Worm (Caenorhabditis elegans) whole organism, late embryonic: ENCODE data around the gene F09G8.10.
A peak's percentile ranks its signal among the peaks of the same experiment; 100 is the strongest.

ENCODE experiments used
- C08G9.2 ChIP-seq: sonication (generic microtip); optimal IDR thresholded peaks from 2 replicates; lab custom pipeline; 2016; ENCODE audit warnings: mild to moderate bottlenecking, missing genetic modification characterization, moderate library complexity, missing compliant biosample characterization
- C38D4.7 ChIP-seq: fragments of 200-800 bp; sonication (Bioruptor generic); optimal IDR thresholded peaks from 2 replicates; lab custom pipeline; 2018; ENCODE audit warnings: mild to moderate bottlenecking, missing genetic modification characterization, moderate library complexity, missing compliant biosample characterization
- F13H6.1 ChIP-seq: sonication (generic microtip); optimal IDR thresholded peaks from 2 replicates; lab custom pipeline; 2016; ENCODE audit warnings: missing genetic modification characterization, missing compliant biosample characterization
- K02D7.2 ChIP-seq: sonication (generic microtip); optimal IDR thresholded peaks from 2 replicates; lab custom pipeline; 2017; ENCODE audit warnings: mild to moderate bottlenecking, missing genetic modification characterization, missing compliant biosample characterization
- K09A11.1 ChIP-seq: sonication (generic microtip); optimal IDR thresholded peaks from 2 replicates; lab custom pipeline; 2017; ENCODE audit warnings: antibody characterized with exemption, mild to moderate bottlenecking, missing genetic modification characterization, missing compliant biosample characterization; ENCODE audit not compliant: insufficient read depth
- T23F11.4 ChIP-seq: fragments of 200-800 bp; sonication (Bioruptor generic); optimal IDR thresholded peaks from 2 replicates; lab custom pipeline; 2018; ENCODE audit warnings: mild to moderate bottlenecking, missing genetic modification characterization, missing compliant biosample characterization
- Y22D7AL.16 ChIP-seq: sonication (generic microtip); optimal IDR thresholded peaks from 2 replicates; lab custom pipeline; 2016; ENCODE audit warnings: missing genetic modification characterization, missing compliant biosample characterization
- ahr-1 ChIP-seq: sonication (generic microtip); optimal IDR thresholded peaks from 2 replicates; lab custom pipeline; 2016; ENCODE audit warnings: missing genetic modification characterization, missing compliant biosample characterization
- ama-1 ChIP-seq: fragments of 150-350 bp; optimal IDR thresholded peaks from 2 replicates; lab custom pipeline; 2014
- ceh-19 ChIP-seq: fragments of 200-800 bp; sonication (Bioruptor generic); optimal IDR thresholded peaks from 2 replicates; lab custom pipeline; 2018; ENCODE audit warnings: mild to moderate bottlenecking, missing genetic modification characterization, missing compliant biosample characterization
- ceh-2 ChIP-seq: sonication (generic microtip); optimal IDR thresholded peaks from 2 replicates; lab custom pipeline; 2016; ENCODE audit warnings: missing genotype, missing genetic modification characterization, missing compliant biosample characterization
- ceh-24 ChIP-seq: sonication (generic microtip); optimal IDR thresholded peaks from 2 replicates; lab custom pipeline; 2016; ENCODE audit warnings: mild to moderate bottlenecking, missing genetic modification characterization, missing compliant biosample characterization
- ceh-30 ChIP-seq: fragments of 150-350 bp; optimal IDR thresholded peaks from 2 replicates; lab custom pipeline; 2014; ENCODE audit warnings: missing biosample characterization, missing genetic modification characterization
- ceh-31 ChIP-seq: sonication (generic microtip); optimal IDR thresholded peaks from 2 replicates; lab custom pipeline; 2016; ENCODE audit warnings: missing genetic modification characterization, missing compliant biosample characterization
- ceh-34 ChIP-seq: sonication (generic microtip); optimal IDR thresholded peaks from 2 replicates; lab custom pipeline; 2016; ENCODE audit warnings: mild to moderate bottlenecking, missing genetic modification characterization, missing compliant biosample characterization
- ceh-48 ChIP-seq: sonication (generic microtip); optimal IDR thresholded peaks from 2 replicates; lab custom pipeline; 2016; ENCODE audit warnings: missing genetic modification characterization, inconsistent platforms, missing compliant biosample characterization
- ceh-9 ChIP-seq: sonication (generic microtip); optimal IDR thresholded peaks from 2 replicates; lab custom pipeline; 2016; ENCODE audit warnings: mild to moderate bottlenecking, missing genetic modification characterization, inconsistent platforms, missing compliant biosample characterization
- dmd-4 ChIP-seq: sonication (generic microtip); optimal IDR thresholded peaks from 2 replicates; lab custom pipeline; 2016; ENCODE audit warnings: borderline replicate concordance, missing genetic modification characterization, missing compliant biosample characterization
- elt-2 ChIP-seq: sonication (generic microtip); optimal IDR thresholded peaks from 2 replicates; lab custom pipeline; 2016; ENCODE audit warnings: missing genetic modification reagents, missing genetic modification characterization, missing compliant biosample characterization
- elt-4 ChIP-seq: sonication (generic microtip); optimal IDR thresholded peaks from 2 replicates; lab custom pipeline; 2016; ENCODE audit warnings: missing genetic modification characterization, missing compliant biosample characterization
- eyg-1 ChIP-seq: sonication (generic microtip); optimal IDR thresholded peaks from 2 replicates; lab custom pipeline; 2016; ENCODE audit warnings: missing genotype, missing genetic modification characterization, missing compliant biosample characterization
- fkh-10 ChIP-seq: fragments of 150-350 bp; optimal IDR thresholded peaks from 2 replicates; lab custom pipeline; 2014; ENCODE audit warnings: missing biosample characterization, missing genetic modification reagents, missing genetic modification characterization
- hlh-13 ChIP-seq: fragments of 200-800 bp; sonication (Bioruptor generic); optimal IDR thresholded peaks from 2 replicates; lab custom pipeline; 2018; ENCODE audit warnings: mild to moderate bottlenecking, missing genetic modification characterization, missing compliant biosample characterization
- hlh-30 ChIP-seq: sonication (generic microtip); optimal IDR thresholded peaks from 2 replicates; lab custom pipeline; 2017; ENCODE audit warnings: antibody characterized with exemption, missing genetic modification characterization, missing compliant biosample characterization; ENCODE audit not compliant: insufficient read depth
- hlh-6 ChIP-seq: sonication (generic microtip); optimal IDR thresholded peaks from 2 replicates; lab custom pipeline; 2016; ENCODE audit warnings: missing genotype, missing genetic modification characterization, missing compliant biosample characterization
- lin-11 ChIP-seq: fragments of 200-800 bp; sonication (Bioruptor generic); optimal IDR thresholded peaks from 2 replicates; lab custom pipeline; 2018; ENCODE audit warnings: mild to moderate bottlenecking, missing genetic modification characterization, missing compliant biosample characterization
- madf-2 ChIP-seq: sonication (generic microtip); optimal IDR thresholded peaks from 2 replicates; lab custom pipeline; 2017; ENCODE audit warnings: missing genetic modification characterization, missing compliant biosample characterization
- nfya-1 ChIP-seq: sonication (generic microtip); optimal IDR thresholded peaks from 2 replicates; lab custom pipeline; 2017; ENCODE audit warnings: missing genetic modification characterization, mild to moderate bottlenecking, missing compliant biosample characterization, antibody characterized with exemption, moderate library complexity
- nhr-11 ChIP-seq: fragments of 150-350 bp; optimal IDR thresholded peaks from 2 replicates; lab custom pipeline; 2014; ENCODE audit warnings: missing biosample characterization, missing genetic modification characterization
- nhr-232 ChIP-seq: sonication (generic microtip); optimal IDR thresholded peaks from 2 replicates; lab custom pipeline; 2016; ENCODE audit warnings: missing genetic modification characterization, missing compliant biosample characterization
- npax-4 ChIP-seq: sonication (generic microtip); optimal IDR thresholded peaks from 2 replicates; lab custom pipeline; 2016; ENCODE audit warnings: missing genetic modification characterization, missing compliant biosample characterization
- odd-2 ChIP-seq: sonication (generic microtip); optimal IDR thresholded peaks from 2 replicates; lab custom pipeline; 2017; ENCODE audit warnings: antibody characterized with exemption, mild to moderate bottlenecking, missing genetic modification characterization, missing compliant biosample characterization
- pat-9 ChIP-seq: fragments of 200-800 bp; sonication (Bioruptor generic); optimal IDR thresholded peaks from 2 replicates; lab custom pipeline; 2018; ENCODE audit warnings: mild to moderate bottlenecking, missing genetic modification characterization, moderate library complexity, missing compliant biosample characterization
- pax-1 ChIP-seq: fragments of 150-350 bp; optimal IDR thresholded peaks from 2 replicates; lab custom pipeline; 2014; ENCODE audit warnings: missing biosample characterization, missing genetic modification characterization
- sdc-2 ChIP-seq: sonication (generic microtip); optimal IDR thresholded peaks from 2 replicates; lab custom pipeline; 2016; ENCODE audit warnings: missing genotype, missing genetic modification characterization, missing compliant biosample characterization
- sox-4 ChIP-seq: sonication (generic microtip); optimal IDR thresholded peaks from 2 replicates; lab custom pipeline; 2017; ENCODE audit warnings: mild to moderate bottlenecking, missing genetic modification characterization, inconsistent platforms, missing compliant biosample characterization
- syd-9 ChIP-seq: sonication (generic microtip); optimal IDR thresholded peaks from 2 replicates; lab custom pipeline; 2016; ENCODE audit warnings: mild to moderate bottlenecking, missing genetic modification characterization, moderate library complexity, missing compliant biosample characterization
- tbx-2 ChIP-seq: sonication (generic microtip); optimal IDR thresholded peaks from 2 replicates; lab custom pipeline; 2016; ENCODE audit warnings: missing genetic modification characterization, missing compliant biosample characterization
- tbx-7 ChIP-seq: sonication (generic microtip); optimal IDR thresholded peaks from 2 replicates; lab custom pipeline; 2016; ENCODE audit warnings: missing genotype, missing genetic modification characterization, missing compliant biosample characterization
- unc-3 ChIP-seq, 2 experiments: fragments of 200-800 bp in 1 of 2; sonication (Bioruptor generic) in 1 of 2; sonication (generic microtip) in 1 of 2; conservative IDR thresholded peaks in 1 of 2; optimal IDR thresholded peaks in 1 of 2; 2 replicates each; pipeline versions ENCODE4 v1.3.6 to Lab custom; 2016 to 2022; ENCODE audit warnings: missing compliant biosample characterization in 2 of 2, missing genetic modification characterization in 2 of 2, missing genetic modification reagents in 1 of 2
- unc-42 ChIP-seq: sonication (generic microtip); optimal IDR thresholded peaks from 2 replicates; lab custom pipeline; 2016; ENCODE audit warnings: missing genotype, missing genetic modification characterization, missing compliant biosample characterization
- unc-86 ChIP-seq: sonication (generic microtip); optimal IDR thresholded peaks from 2 replicates; lab custom pipeline; 2016; ENCODE audit warnings: missing genetic modification characterization, missing compliant biosample characterization
- zip-5 ChIP-seq: sonication (generic microtip); optimal IDR thresholded peaks from 2 replicates; lab custom pipeline; 2016; ENCODE audit warnings: missing genetic modification characterization, missing compliant biosample characterization

F09G8.10 gene

ce11 chrIII:8271676-8272225 lies at the start of gene F09G8.10, which contains the start of gene mps-4:
F09G8.10 (minus strand) TSS chrIII:8272175.
mps-4 (minus strand) TSS chrIII:8271776.
- TF ChIP-seq hlh-30 (no peak), fkh-10 (GFP tag; lab: Kevin White, UChicago) (no peak), sox-4 (tag; lab: Kevin White, UChicago) (no peak), ama-1 (no peak), F13H6.1 (tag; lab: Kevin White, UChicago) (no peak), hlh-6 (tag; lab: Kevin White, UChicago) (no peak), pax-1 (tag; lab: Kevin White, UChicago) (no peak), K09A11.1 (tag; lab: Kevin White, UChicago) (no peak), tbx-7 (no peak), syd-9 (no peak), unc-86 (tag; lab: Kevin White, UChicago) (no peak), zip-5 (tag; lab: Kevin White, UChicago) (no peak)

- TF ChIP-seq K09A11.1 (tag; lab: Kevin White, UChicago) = no peak
- no peak for TF ChIP-seq ceh-2 (tag; lab: Kevin White, UChicago)
- no peak for TF ChIP-seq ceh-24 (tag; lab: Kevin White, UChicago)
- TF ChIP-seq odd-2 (tag; lab: Kevin White, UChicago) = no peak
- no peak for TF ChIP-seq K02D7.2 (tag; lab: Kevin White, UChicago)
- TF ChIP-seq ahr-1 (tag; lab: Kevin White, UChicago) = no peak
- no peak for TF ChIP-seq nhr-232
- no peak for TF ChIP-seq hlh-30
- TF ChIP-seq ceh-48 (tag; lab: Kevin White, UChicago) = no peak
- no peak for TF ChIP-seq C08G9.2
- no peak for TF ChIP-seq eyg-1
- TF ChIP-seq sdc-2 (tag; lab: Kevin White, UChicago) = no peak
- TF ChIP-seq tbx-2 (tag; lab: Kevin White, UChicago) = no peak
- TF ChIP-seq, all 69 proteins: peak for 0
These were observed 49.2 kb upstream of the F09G8.10 start for ce11 chrIII:8321225-8321624.

- no peak for TF ChIP-seq Y22D7AL.16
- no peak for TF ChIP-seq K09A11.1 (tag; lab: Kevin White, UChicago)
- TF ChIP-seq ceh-19 (GFP tag; lab: Kevin White, UChicago) = no peak
- no peak for TF ChIP-seq sdc-2 (tag; lab: Kevin White, UChicago)
- no peak for TF ChIP-seq madf-2 (tag; lab: Kevin White, UChicago)
- TF ChIP-seq npax-4 (tag; lab: Kevin White, UChicago) = no peak
These were observed 48.2 kb upstream of the F09G8.10 start, which contains the start of gene F10E9.10 for ce11 chrIII:8320183-8320582. F10E9.10 (minus strand) TSS chrIII:8320283.

- TF ChIP-seq ama-1 (no peak), T23F11.4 (GFP tag; lab: Kevin White, UChicago) (no peak), nhr-11 (tag; lab: Kevin White, UChicago) (no peak), pat-9 (tag; lab: Kevin White, UChicago) (no peak), hlh-6 (tag; lab: Kevin White, UChicago) (peak; percentile 34), nfya-1 (tag; lab: Kevin White, UChicago) (peak; percentile 62), ceh-30 (tag; lab: Kevin White, UChicago) (no peak), sdc-2 (tag; lab: Kevin White, UChicago) (peak; percentile 53), F13H6.1 (tag; lab: Kevin White, UChicago) (peak; percentile 79), Y22D7AL.16 (no peak), ceh-31 (peak; percentile 99), fkh-10 (GFP tag; lab: Kevin White, UChicago) (no peak), ceh-19 (GFP tag; lab: Kevin White, UChicago) (no peak), unc-86 (tag; lab: Kevin White, UChicago) (peak; percentile 45), tbx-2 (tag; lab: Kevin White, UChicago) (peak; percentile 93), lin-11 (tag; lab: Kevin White, UChicago) (no peak), eyg-1 (peak; percentile 16), dmd-4 (tag; lab: Kevin White, UChicago) (peak; percentile 73), elt-2 (tag; lab: Kevin White, UChicago) (peak; percentile 47), unc-42 (tag; lab: Kevin White, UChicago) (peak; percentile 69), ceh-34 (peak; percentile 73), syd-9 (no peak), elt-4 (tag; lab: Kevin White, UChicago) (no peak), pax-1 (tag; lab: Kevin White, UChicago) (peak; percentile 27), ceh-9 (tag; lab: Kevin White, UChicago) (no peak), unc-3 (GFP tag; conservative IDR thresholded peaks at IDR 0.05; lab: Robert Waterston, UW) (peak; percentile 41; the same call in 1 of the 2 replicates), unc-3 (tag; optimal IDR thresholded peaks at IDR 0.05; lab: Kevin White, UChicago) (peak; percentile 33), ahr-1 (tag; lab: Kevin White, UChicago) (peak; percentile 53), odd-2 (tag; lab: Kevin White, UChicago) (no peak), hlh-13 (no peak), sox-4 (tag; lab: Kevin White, UChicago) (no peak), C38D4.7 (GFP tag; lab: Kevin White, UChicago) (no peak)
These were observed 47.1 kb upstream of the F09G8.10 start, which contains the start of gene F10E9.11 for ce11 chrIII:8319100-8319499. F10E9.11 (minus strand) TSS chrIII:8319260.
